Worm (Caenorhabditis elegans) whole organism, mixed stage, embryonic: ENCODE data around the gene ZK1307.7.

Experiments
- blmp-1 ChIP-seq: fragments of 150-350 bp; optimal IDR thresholded peaks from 2 replicates; lab custom pipeline; 2014; ENCODE audit warnings: missing biosample characterization, missing genetic modification characterization
- ceh-83 ChIP-seq: fragments of 200-800 bp; sonication (Bioruptor generic); optimal IDR thresholded peaks from 2 replicates; lab custom pipeline; 2018; ENCODE audit warnings: mild to moderate bottlenecking, missing genetic modification characterization, missing compliant biosample characterization
- ces-1 ChIP-seq: fragments of 150-350 bp; optimal IDR thresholded peaks from 2 replicates; lab custom pipeline; 2014; ENCODE audit warnings: missing biosample characterization, missing genetic modification reagents, missing genetic modification characterization
- elt-1 ChIP-seq: sonication (generic microtip); optimal IDR thresholded peaks from 2 replicates; lab custom pipeline; 2017; ENCODE audit warnings: missing genetic modification characterization, mild to moderate bottlenecking, missing compliant biosample characterization, antibody characterized with exemption, moderate library complexity, borderline replicate concordance; ENCODE audit not compliant: insufficient read depth
- lsy-2 ChIP-seq: fragments of 150-350 bp; optimal IDR thresholded peaks from 2 replicates; lab custom pipeline; 2014; ENCODE audit warnings: missing biosample characterization, missing genetic modification characterization
- nhr-237 ChIP-seq: fragments of 150-350 bp; optimal IDR thresholded peaks from 2 replicates; lab custom pipeline; 2014; ENCODE audit warnings: missing biosample characterization, missing genetic modification characterization
- snpc-4 ChIP-seq: fragments of 150-350 bp; optimal IDR thresholded peaks from 2 replicates; lab custom pipeline; 2014; ENCODE audit warnings: missing biosample characterization, missing genetic modification characterization
- sptf-1 ChIP-seq: sonication (generic microtip); optimal IDR thresholded peaks from 2 replicates; lab custom pipeline; 2017; ENCODE audit warnings: mild to moderate bottlenecking, missing genetic modification characterization, moderate library complexity, missing compliant biosample characterization
- unc-39 ChIP-seq: fragments of 150-350 bp; optimal IDR thresholded peaks from 2 replicates; lab custom pipeline; 2014; ENCODE audit warnings: missing biosample characterization, missing genetic modification characterization
- unc-62 ChIP-seq: fragments of 150-350 bp; optimal IDR thresholded peaks from 2 replicates; lab custom pipeline; 2014; ENCODE audit warnings: missing biosample characterization, missing genetic modification reagents, missing genetic modification characterization
- ztf-11 ChIP-seq: fragments of 150-350 bp; optimal IDR thresholded peaks from 2 replicates; lab custom pipeline; 2014; ENCODE audit warnings: missing biosample characterization, missing genetic modification characterization

ce11 chrII:9618759-9619158 lies 17.6 kb upstream of the ZK1307.7 start:
- TF ChIP-seq lsy-2 (tag; lab: Kevin White, UChicago) (no peak), ceh-83 (no peak), ces-1 (GFP tag; lab: Kevin White, UChicago) (no peak), snpc-4 (tag; lab: Kevin White, UChicago) (no peak), elt-1 (tag; lab: Kevin White, UChicago) (no peak), unc-39 (tag; lab: Kevin White, UChicago) (no peak), unc-62 (no peak), sptf-1 (tag; lab: Kevin White, UChicago) (no peak), blmp-1 (tag; lab: Kevin White, UChicago) (no peak), nhr-237 (tag; lab: Kevin White, UChicago) (no peak), ztf-11 (tag; lab: Kevin White, UChicago) (no peak)
